Fruit fly (Drosophila melanogaster) whole organism: ENCODE measurements around the gene Vha13.

Experiments
- CG8478 ChIP-seq: fragments of >200 bp; optimal IDR thresholded peaks from 2 replicates; lab custom pipeline; 2018; ENCODE audit warnings: inconsistent platforms
- Dll ChIP-seq: fragments of >200 bp; optimal IDR thresholded peaks from 2 replicates; lab custom pipeline; 2017
- EcR ChIP-seq, 2 experiments: fragments of >200 bp; optimal IDR thresholded peaks; 2 replicates each; lab custom pipeline; 2017; ENCODE audit warnings: missing biosample characterization in 2 of 2, missing genetic modification characterization in 2 of 2, missing genetic modification reagents in 2 of 2
- pan ChIP-seq: fragments of >200 bp; optimal IDR thresholded peaks from 2 replicates; lab custom pipeline; 2017
- psq ChIP-seq: fragments of >200 bp; optimal IDR thresholded peaks from 2 replicates; lab custom pipeline; 2017
- usp ChIP-seq: fragments of >200 bp; optimal IDR thresholded peaks from 2 replicates; lab custom pipeline; 2017; ENCODE audit warnings: missing biosample characterization, missing genetic modification characterization, mixed read lengths

Vha13 gene

DNA sequence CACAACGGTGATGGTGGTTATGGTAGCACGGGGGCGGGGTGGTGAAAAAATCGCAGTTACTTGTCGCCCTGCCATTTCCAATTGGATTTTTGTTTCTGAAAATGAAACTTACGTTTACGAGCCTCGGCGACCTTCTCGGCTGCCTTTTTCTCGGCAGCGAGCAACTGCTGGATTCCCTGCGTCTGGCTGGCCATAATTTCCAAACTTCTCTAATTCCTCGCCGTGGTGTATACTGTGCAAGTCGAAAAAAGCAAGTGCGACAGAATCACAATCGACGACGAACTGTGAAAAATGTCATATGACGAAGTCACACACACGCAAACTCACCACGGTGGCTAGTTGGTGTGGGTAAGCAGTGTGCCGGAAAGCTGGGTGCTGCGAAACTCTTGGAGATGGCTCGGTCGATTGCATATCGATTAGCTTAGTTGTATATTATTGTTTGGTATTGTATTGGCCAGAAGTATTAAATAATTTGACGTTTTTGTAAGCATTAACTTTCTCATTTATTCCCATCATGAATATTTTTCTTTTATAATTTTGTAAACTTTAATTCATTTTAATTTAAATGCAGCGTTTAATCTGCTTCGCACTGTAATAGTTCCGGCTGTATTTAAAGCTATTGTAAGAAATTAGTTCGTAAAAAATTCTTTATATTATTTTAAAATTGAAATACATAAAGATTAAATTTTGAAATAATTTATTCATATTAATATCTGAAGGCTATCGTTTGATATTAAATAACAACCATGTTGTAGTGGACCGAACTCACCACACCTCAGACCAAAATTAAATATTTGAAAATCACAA, at the start of gene Vha13:
Gene Vha13, minus strand, starts transcription at position 293 of the 807 bp plus-strand sequence.
- no peak for TF ChIP-seq psq (lab: Kevin White, UChicago)
- TF ChIP-seq CG8478 (lab: Kevin White, UChicago) = no peak
- no peak for TF ChIP-seq pan (lab: Kevin White, UChicago)
- no peak for TF ChIP-seq usp (GFP tag; lab: Kevin White, UChicago)
- TF ChIP-seq Dll (lab: Kevin White, UChicago) = no peak
- TF ChIP-seq EcR (GFP tag; optimal IDR thresholded peaks at IDR 0.05; lab: Kevin White, UChicago) = no peak

DNA sequence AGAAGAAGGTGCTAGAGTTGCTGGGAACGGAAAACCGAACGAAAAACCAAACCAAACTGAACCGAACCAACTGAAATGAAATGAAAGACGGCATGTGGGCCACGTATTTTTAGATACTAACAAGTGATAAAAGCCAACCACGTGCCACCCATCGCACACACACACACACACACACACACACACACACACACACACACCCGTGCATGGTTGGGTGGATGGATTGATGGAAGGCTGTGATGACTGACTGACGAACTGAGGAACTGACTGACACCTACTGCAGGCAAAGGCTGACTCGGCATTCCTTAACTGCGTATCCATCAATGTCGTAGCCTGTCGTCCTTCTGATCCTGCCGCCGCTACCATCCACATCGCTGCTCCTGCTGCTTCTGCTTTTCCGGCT, 38.2 kb upstream of the Vha13 start:
- TF ChIP-seq usp (GFP tag; lab: Kevin White, UChicago) (no peak), Dll (lab: Kevin White, UChicago) (no peak), EcR (GFP tag; optimal IDR thresholded peaks at IDR 0.05; lab: Kevin White, UChicago) (no peak), pan (lab: Kevin White, UChicago) (no peak), CG8478 (lab: Kevin White, UChicago) (no peak), psq (lab: Kevin White, UChicago) (no peak)

DNA sequence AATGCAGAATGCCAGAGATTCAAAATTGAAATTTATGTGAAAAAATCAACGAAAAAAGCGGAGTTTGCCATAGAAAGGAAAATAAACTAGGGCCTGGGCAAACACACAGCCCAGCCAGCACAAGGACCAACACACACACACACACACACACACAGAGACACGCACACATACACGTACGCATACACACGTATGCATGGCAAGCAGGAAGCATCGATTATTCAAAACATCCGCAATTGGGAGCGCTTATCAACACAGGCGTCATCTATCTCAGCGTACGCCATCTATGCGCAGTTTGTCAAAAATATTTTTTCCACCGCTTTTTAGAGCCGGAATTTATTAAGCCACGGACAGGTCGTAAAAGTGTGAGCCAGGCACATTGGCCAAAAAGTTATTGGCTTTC, 35.6 kb upstream of the Vha13 start:
- no peak for TF ChIP-seq CG8478 (lab: Kevin White, UChicago)
- no peak for TF ChIP-seq psq (lab: Kevin White, UChicago)
- TF ChIP-seq EcR (GFP tag; optimal IDR thresholded peaks at IDR 0.05; lab: Kevin White, UChicago) = no peak
- TF ChIP-seq usp (GFP tag; lab: Kevin White, UChicago) = no peak
- no peak for TF ChIP-seq Dll (lab: Kevin White, UChicago)
- no peak for TF ChIP-seq pan (lab: Kevin White, UChicago)

DNA sequence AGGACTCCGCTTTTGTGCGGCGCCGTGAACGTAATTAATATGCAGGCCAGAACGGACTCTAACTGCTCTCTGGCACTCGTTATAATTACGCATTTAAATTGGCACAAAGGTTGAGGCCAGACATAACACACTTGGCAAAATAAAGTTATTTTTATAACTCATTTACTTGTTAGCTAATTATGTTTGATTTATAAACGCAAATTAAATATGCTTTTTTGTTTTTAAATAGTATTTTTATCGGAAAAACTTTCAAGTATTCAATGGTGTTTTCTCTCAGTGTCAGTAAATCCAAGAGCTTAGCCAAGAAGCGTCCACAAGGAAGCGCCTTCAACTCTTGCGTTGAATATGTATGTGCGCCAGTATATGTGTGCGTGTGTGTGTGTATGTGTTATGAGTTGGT, 28.7 kb upstream of the Vha13 start:
- TF ChIP-seq EcR (GFP tag; optimal IDR thresholded peaks at IDR 0.05; lab: Kevin White, UChicago) = no peak
- no peak for TF ChIP-seq psq (lab: Kevin White, UChicago)
- TF ChIP-seq Dll (lab: Kevin White, UChicago) = no peak
- TF ChIP-seq CG8478 (lab: Kevin White, UChicago) = no peak
- no peak for TF ChIP-seq usp (GFP tag; lab: Kevin White, UChicago)
- no peak for TF ChIP-seq pan (lab: Kevin White, UChicago)

DNA sequence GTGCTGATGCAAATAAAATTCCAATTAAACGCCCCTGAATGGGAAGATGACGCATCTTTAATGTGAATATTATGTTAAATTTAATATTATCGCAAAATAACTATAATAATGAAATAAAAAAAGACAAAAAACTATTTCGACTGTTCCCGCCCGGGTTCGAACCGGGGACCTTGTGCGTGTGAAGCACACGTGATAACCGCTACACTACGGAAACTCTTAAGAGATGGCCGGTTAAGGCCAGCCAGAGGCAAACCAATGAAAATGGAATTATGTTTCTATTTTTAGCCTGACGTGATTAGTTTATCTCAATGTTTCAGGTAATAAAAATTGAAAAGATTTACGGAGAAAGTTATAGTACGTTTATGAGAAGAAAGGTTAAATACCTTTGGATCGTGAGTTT, 27.9 kb upstream of the Vha13 start:
- TF ChIP-seq usp (GFP tag; lab: Kevin White, UChicago) (no peak), CG8478 (lab: Kevin White, UChicago) (no peak), EcR (GFP tag; optimal IDR thresholded peaks at IDR 0.05; lab: Kevin White, UChicago) (no peak), pan (lab: Kevin White, UChicago) (no peak), psq (lab: Kevin White, UChicago) (no peak), Dll (lab: Kevin White, UChicago) (no peak)

DNA sequence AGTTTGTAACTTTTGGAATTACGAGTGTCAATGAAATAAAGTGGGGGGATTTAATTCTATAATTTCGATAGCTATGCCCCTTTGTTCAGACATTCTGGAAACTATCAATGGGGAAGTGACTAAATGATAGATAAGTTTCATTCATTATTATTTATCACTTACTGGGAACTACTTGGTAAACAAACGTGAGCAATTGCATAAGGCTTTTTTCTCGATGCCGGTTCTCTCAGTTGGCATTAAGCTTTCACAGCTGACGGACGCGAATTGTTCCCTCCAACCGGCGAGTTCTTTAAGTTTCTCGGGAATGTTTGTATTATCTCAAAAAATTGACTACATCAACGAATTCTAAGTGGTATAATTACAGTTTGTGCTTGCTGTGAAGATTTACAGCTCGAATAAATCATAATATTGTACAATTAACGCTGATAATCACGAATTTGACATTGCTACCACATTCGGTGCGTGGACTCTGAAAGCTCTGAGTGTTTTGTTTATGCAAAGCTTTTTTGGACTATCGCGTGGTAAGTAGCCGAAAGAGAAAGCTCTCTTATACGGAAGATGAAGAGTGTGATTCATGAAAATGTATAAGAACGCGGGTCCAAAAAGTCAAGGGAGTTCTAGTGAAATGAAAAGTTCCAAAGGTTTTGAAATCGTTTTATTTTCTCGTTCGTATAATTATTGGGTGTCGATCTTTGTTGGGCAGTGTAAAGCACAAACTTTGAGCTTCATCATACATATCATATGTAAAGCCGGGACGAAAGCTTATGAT, 27.2 kb upstream of the Vha13 start, which contains the start of gene Naam:
Gene Naam, plus strand, starts transcription at position 228 of the 769 bp plus-strand sequence.
- TF ChIP-seq CG8478 (lab: Kevin White, UChicago) = no peak
- no peak for TF ChIP-seq psq (lab: Kevin White, UChicago)
- TF ChIP-seq Dll (lab: Kevin White, UChicago) = no peak
- no peak for TF ChIP-seq pan (lab: Kevin White, UChicago)
- no peak for TF ChIP-seq usp (GFP tag; lab: Kevin White, UChicago)
- no peak for TF ChIP-seq EcR (GFP tag; optimal IDR thresholded peaks at IDR 0.05; lab: Kevin White, UChicago)

DNA sequence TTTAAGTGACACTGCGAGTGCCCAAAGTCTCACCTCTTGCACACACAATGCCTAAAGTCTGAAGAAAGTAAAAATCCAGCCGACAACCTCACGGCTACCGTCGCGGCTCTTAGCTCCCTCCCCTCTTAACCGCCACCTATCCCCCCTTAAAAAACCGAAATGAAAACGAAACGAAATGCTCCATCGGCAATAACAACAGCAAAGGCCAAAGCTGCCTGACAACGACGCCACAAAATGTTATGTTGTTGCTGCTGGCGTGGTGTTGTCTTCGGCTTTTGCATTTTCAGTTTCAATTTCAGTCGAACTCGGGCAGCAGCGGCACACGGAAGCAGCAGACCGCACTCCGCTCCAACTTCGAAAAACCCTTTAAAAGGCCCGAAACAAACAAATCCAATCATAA, 20.5 kb upstream of the Vha13 start, which contains the start of gene CG7432:
Gene CG7432, plus strand, starts transcription at position 295 of the 400 bp plus-strand sequence.
- TF ChIP-seq pan (lab: Kevin White, UChicago) (no peak), psq (lab: Kevin White, UChicago) (no peak), Dll (lab: Kevin White, UChicago) (no peak), CG8478 (lab: Kevin White, UChicago) (no peak), EcR (GFP tag; optimal IDR thresholded peaks at IDR 0.05; lab: Kevin White, UChicago) (no peak)

DNA sequence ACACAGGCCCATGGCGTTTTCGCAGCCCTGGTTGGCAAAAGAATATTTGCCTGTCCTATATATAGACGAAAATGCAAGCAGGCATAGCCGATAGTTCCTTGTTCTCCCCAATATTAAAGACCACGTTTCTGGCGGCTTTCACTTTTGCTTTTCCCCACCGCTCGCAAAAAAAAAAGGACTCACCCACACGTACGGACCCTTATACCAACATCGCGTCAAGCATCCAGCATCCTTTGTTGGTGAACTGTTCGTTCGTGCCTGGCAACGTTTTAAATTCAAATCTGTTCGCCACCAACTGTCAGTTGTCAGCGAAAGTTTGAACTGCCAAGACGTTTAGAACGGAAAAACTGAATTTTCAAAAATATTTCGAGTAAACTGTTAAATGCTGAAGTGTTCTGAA, 15.3 kb upstream of the Vha13 start, which contains the start of gene ort:
Gene ort, plus strand, starts transcription at position 301 of the 400 bp plus-strand sequence.
- TF ChIP-seq pan (lab: Kevin White, UChicago) (no peak), EcR (GFP tag; optimal IDR thresholded peaks at IDR 0.05; lab: Kevin White, UChicago) (no peak), Dll (lab: Kevin White, UChicago) (no peak), psq (lab: Kevin White, UChicago) (no peak), CG8478 (lab: Kevin White, UChicago) (no peak), usp (GFP tag; lab: Kevin White, UChicago) (no peak)

DNA sequence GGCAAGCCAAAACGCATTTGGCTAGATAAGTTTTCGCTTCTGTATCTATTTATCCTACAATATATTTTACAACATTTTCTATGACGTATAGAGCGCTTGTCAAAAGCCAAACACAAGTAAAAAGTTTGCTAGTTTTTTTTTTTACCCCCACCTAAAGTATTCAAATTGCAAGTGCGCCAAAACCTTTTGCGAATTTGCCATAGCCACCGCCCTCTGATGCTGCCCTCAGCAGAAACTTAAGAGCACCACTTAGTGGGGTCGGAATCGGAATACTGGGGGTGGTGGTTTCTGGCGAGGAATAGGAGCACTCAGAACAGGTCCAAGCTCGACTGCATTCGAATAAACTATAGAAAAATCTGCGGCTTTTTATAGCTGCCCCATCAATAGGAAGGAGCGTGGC, 13.6 kb upstream of the Vha13 start, which contains the start of gene CG6184:
Gene CG6184, minus strand, starts transcription at position 101 of the 400 bp plus-strand sequence.
- TF ChIP-seq CG8478 (lab: Kevin White, UChicago) (no peak), Dll (lab: Kevin White, UChicago) (no peak), pan (lab: Kevin White, UChicago) (no peak), EcR (GFP tag; optimal IDR thresholded peaks at IDR 0.05; lab: Kevin White, UChicago) (no peak), psq (lab: Kevin White, UChicago) (no peak), usp (GFP tag; lab: Kevin White, UChicago) (no peak)

DNA sequence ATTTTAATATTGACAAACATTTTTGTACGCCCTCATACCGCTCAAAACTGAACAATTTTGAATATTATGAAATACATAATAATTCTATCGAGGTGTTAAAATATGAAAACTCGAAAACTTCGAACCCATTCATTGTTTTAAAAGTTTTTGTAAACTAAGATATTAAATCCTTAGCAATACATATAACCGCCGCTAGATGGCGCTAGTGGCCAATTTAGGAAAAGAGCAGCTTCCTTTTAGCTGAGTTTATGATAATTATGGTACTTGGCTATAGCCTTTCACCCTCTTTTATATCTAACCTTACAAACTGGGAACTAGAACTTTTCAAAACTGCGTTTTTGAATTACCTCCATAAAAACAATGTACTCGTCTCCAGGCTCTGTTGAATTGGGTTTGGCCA, 13.0 kb upstream of the Vha13 start:
- no peak for TF ChIP-seq pan (lab: Kevin White, UChicago)
- no peak for TF ChIP-seq CG8478 (lab: Kevin White, UChicago)
- TF ChIP-seq psq (lab: Kevin White, UChicago) = no peak
- no peak for TF ChIP-seq usp (GFP tag; lab: Kevin White, UChicago)
- TF ChIP-seq Dll (lab: Kevin White, UChicago) = no peak
